Fruit fly (Drosophila melanogaster) Kc167 (cell line): Measurements from ENCODE around the gene niki.

Experiments used
- Myc ChIP-seq: fragments of >200 bp; optimal IDR thresholded peaks from 2 replicates; lab custom pipeline; 2017; ENCODE audit warnings: missing external identifiers
- Sin3A ChIP-seq: fragments of >200 bp; optimal IDR thresholded peaks from 2 replicates; lab custom pipeline; 2018; ENCODE audit warnings: missing external identifiers
- h ChIP-seq: fragments of >200 bp; optimal IDR thresholded peaks from 3 replicates; lab custom pipeline; 2018; ENCODE audit warnings: missing external identifiers
- insv ChIP-seq: fragments of >200 bp; optimal IDR thresholded peaks from 3 replicates; lab custom pipeline; 2018; ENCODE audit warnings: missing external identifiers
- psq ChIP-seq: fragments of >200 bp; optimal IDR thresholded peaks from 2 replicates; lab custom pipeline; 2017; ENCODE audit warnings: missing external identifiers
- ttk ChIP-seq: sonication (Bioruptor generic); optimal IDR thresholded peaks from 2 replicates; lab custom pipeline; 2017; ENCODE audit warnings: missing external identifiers

DNA sequence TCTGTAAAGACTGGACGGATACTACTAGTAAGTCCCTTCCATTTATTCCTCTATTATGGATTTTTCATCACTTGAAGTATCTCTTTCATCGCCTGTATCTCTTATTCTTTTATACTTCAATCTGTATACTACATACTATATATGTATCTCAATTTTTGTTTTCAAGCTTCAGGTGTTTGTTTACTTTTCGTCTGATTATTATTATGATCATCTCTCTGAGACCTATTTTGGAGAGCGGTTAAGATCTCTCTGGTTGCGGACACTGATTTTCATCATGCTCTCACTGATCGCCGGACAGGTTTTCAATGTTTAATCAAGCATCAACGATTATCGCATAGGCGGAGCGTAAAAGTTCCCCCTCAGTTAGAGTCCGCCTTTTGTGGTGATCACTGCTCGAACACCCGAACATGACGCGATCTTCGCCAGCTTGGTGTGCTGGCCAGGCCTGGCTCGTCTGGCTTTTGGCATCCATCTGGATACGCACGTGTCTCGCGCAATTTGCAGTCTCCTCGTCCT lies 37.2 kb upstream of the niki start, which contains the start of gene CG7016:
- TF ChIP-seq Sin3A (lab: Kevin White, UChicago) (no peak), ttk (lab: Kevin White, UChicago) (no peak), psq (lab: Kevin White, UChicago) (no peak), h (lab: Kevin White, UChicago) (no peak), Myc (lab: Kevin White, UChicago) (no peak), insv (lab: Kevin White, UChicago) (no peak)
